Worm (Caenorhabditis elegans) whole organism, L4 larva: ENCODE measurements around the gene T26C12.2.
A peak's percentile ranks its signal among the peaks of the same experiment; 100 is the strongest.

Source experiments
- D1046.2 ChIP-seq: fragments of 200-800 bp; sonication (Bioruptor generic); IDR thresholded peaks from 2 replicates; pipeline ENCODE4 v1.3.6; 2022; ENCODE audit warnings: missing genetic modification characterization, missing compliant biosample characterization
- F10B5.3 ChIP-seq: sonication (generic microtip); optimal IDR thresholded peaks from 2 replicates; lab custom pipeline; 2016; ENCODE audit warnings: mild to moderate bottlenecking, missing genetic modification characterization, missing compliant biosample characterization
- F37D6.2 ChIP-seq: sonication (generic microtip); optimal IDR thresholded peaks from 2 replicates; lab custom pipeline; 2016; ENCODE audit warnings: mild to moderate bottlenecking, missing genetic modification characterization, missing compliant biosample characterization
- F44E2.7 ChIP-seq: fragments of 200-800 bp; sonication (Bioruptor generic); IDR thresholded peaks from 2 replicates; pipeline ENCODE4 v2.1.2; 2022; ENCODE audit warnings: missing genetic modification characterization, missing compliant biosample characterization
- F49E8.2 ChIP-seq: sonication (generic microtip); optimal IDR thresholded peaks from 2 replicates; lab custom pipeline; 2016; ENCODE audit warnings: missing compliant biosample characterization, mild to moderate bottlenecking, missing genetic modification characterization, borderline replicate concordance
- ZK337.2 ChIP-seq: fragments of 200-800 bp; sonication (Bioruptor generic); IDR thresholded peaks from 2 replicates; pipeline ENCODE4 v1.3.6; 2022; ENCODE audit warnings: missing genetic modification reagents, missing genetic modification characterization, missing compliant biosample characterization
- arid-1 ChIP-seq: fragments of 200-800 bp; sonication (Bioruptor generic); conservative IDR thresholded peaks from 2 replicates; pipeline ENCODE4 v1.3.6; 2022; ENCODE audit warnings: missing genetic modification reagents, missing genetic modification characterization, missing compliant biosample characterization
- ceh-28 ChIP-seq: fragments of 150-350 bp; optimal IDR thresholded peaks from 2 replicates; lab custom pipeline; 2014; ENCODE audit warnings: missing biosample characterization, missing genetic modification reagents, missing genetic modification characterization
- ces-1 ChIP-seq: fragments of 150-350 bp; sonication (generic microtip); optimal IDR thresholded peaks from 4 replicates; lab custom pipeline; 2014; ENCODE audit warnings: missing biosample characterization, missing genetic modification reagents, missing genetic modification characterization
- cey-2 ChIP-seq: sonication (generic microtip); optimal IDR thresholded peaks from 3 replicates; lab custom pipeline; 2017; ENCODE audit warnings: missing genetic modification characterization, mild to moderate bottlenecking, missing compliant biosample characterization, antibody characterized with exemption, borderline replicate concordance; ENCODE audit not compliant: insufficient read depth
- ctbp-1 ChIP-seq: fragments of 200-800 bp; sonication (Bioruptor generic); IDR thresholded peaks from 2 replicates; pipeline ENCODE4 v1.3.6; 2022; ENCODE audit warnings: missing genetic modification reagents, missing genetic modification characterization, missing compliant biosample characterization
- daf-16 ChIP-seq, 3 experiments: sonication (generic microtip); optimal IDR thresholded peaks; 2 replicates each; lab custom pipeline; 2016 to 2017; ENCODE audit warnings: missing genetic modification characterization in 3 of 3, missing genetic modification reagents in 3 of 3, mild to moderate bottlenecking in 2 of 3, missing compliant biosample characterization in 2 of 3, missing biosample characterization in 1 of 3, moderate library complexity in 1 of 3
- daf-8 ChIP-seq: fragments of 200-800 bp; sonication (Bioruptor generic); IDR thresholded peaks from 2 replicates; pipeline ENCODE4 v1.3.6; 2022; ENCODE audit warnings: missing genetic modification characterization, missing compliant biosample characterization
- dmd-6 ChIP-seq: fragments of 200-800 bp; sonication (Bioruptor generic); IDR thresholded peaks from 2 replicates; pipeline ENCODE4 v1.3.6; 2022; ENCODE audit warnings: missing genetic modification reagents, missing genetic modification characterization, missing compliant biosample characterization
- dpl-1 ChIP-seq: fragments of 150-350 bp; optimal IDR thresholded peaks from 2 replicates; lab custom pipeline; 2014; ENCODE audit warnings: missing biosample characterization, missing genetic modification reagents, missing genetic modification characterization
- duxl-1 ChIP-seq: sonication (generic microtip); optimal IDR thresholded peaks from 2 replicates; lab custom pipeline; 2016; ENCODE audit warnings: mild to moderate bottlenecking, missing genetic modification characterization, moderate library complexity, missing compliant biosample characterization; ENCODE audit not compliant: poor library complexity
- dve-1 ChIP-seq: sonication (generic microtip); optimal IDR thresholded peaks from 2 replicates; lab custom pipeline; 2017; ENCODE audit warnings: antibody characterized with exemption, mild to moderate bottlenecking, missing genetic modification characterization, missing compliant biosample characterization; ENCODE audit not compliant: insufficient read depth
- fkh-10 ChIP-seq: fragments of 150-350 bp; optimal IDR thresholded peaks from 2 replicates; lab custom pipeline; 2014; ENCODE audit warnings: missing biosample characterization, missing genetic modification reagents, missing genetic modification characterization
- hif-1 ChIP-seq, 2 experiments: sonication (generic microtip); optimal IDR thresholded peaks; 2 replicates each; lab custom pipeline; 2016 to 2017; ENCODE audit warnings: missing compliant biosample characterization in 2 of 2, missing genetic modification characterization in 2 of 2, missing genetic modification reagents in 2 of 2, missing genotype in 2 of 2, mild to moderate bottlenecking in 1 of 2
- hlh-11 ChIP-seq: fragments of 200-800 bp; sonication (Bioruptor generic); optimal IDR thresholded peaks from 2 replicates; lab custom pipeline; 2018; ENCODE audit warnings: mild to moderate bottlenecking, missing genetic modification characterization, missing compliant biosample characterization
- hmg-1.1 ChIP-seq: fragments of 200-800 bp; sonication (Bioruptor generic); IDR thresholded peaks from 2 replicates; pipeline ENCODE4 v1.3.6; 2022; ENCODE audit warnings: missing genetic modification reagents, missing genetic modification characterization, missing compliant biosample characterization
- lin-29 ChIP-seq: fragments of 200-800 bp; sonication (Bioruptor generic); IDR thresholded peaks from 2 replicates; pipeline ENCODE4 v1.3.6; 2022; ENCODE audit warnings: missing genetic modification reagents, missing genetic modification characterization, missing compliant biosample characterization
- lin-38 ChIP-seq: fragments of 200-800 bp; sonication (Bioruptor generic); IDR thresholded peaks from 2 replicates; pipeline ENCODE4 v1.3.6; 2022; ENCODE audit warnings: missing genetic modification reagents, missing genetic modification characterization, missing compliant biosample characterization
- lsy-2 ChIP-seq, 2 experiments: fragments of 150-350 bp in 1 of 2; sonication (generic microtip) in 1 of 2; optimal IDR thresholded peaks; 2 replicates each; lab custom pipeline; 2014 to 2017; ENCODE audit warnings: missing biosample characterization in 2 of 2, missing genetic modification characterization in 2 of 2
- madf-5 ChIP-seq, 2 experiments: fragments of 200-800 bp; sonication (Bioruptor generic); IDR thresholded peaks; 2 replicates each; pipeline ENCODE4 v1.3.6; 2022; ENCODE audit warnings: missing compliant biosample characterization in 2 of 2, missing genetic modification characterization in 2 of 2
- madf-9 ChIP-seq: fragments of 200-800 bp; sonication (Bioruptor generic); conservative IDR thresholded peaks from 2 replicates; pipeline ENCODE4 v1.3.6; 2022; ENCODE audit warnings: missing genetic modification reagents, missing genetic modification characterization, missing compliant biosample characterization
- mdl-1 ChIP-seq, 2 experiments: fragments of 150-350 bp in 1 of 2; sonication (generic microtip) in 1 of 2; optimal IDR thresholded peaks; 2 replicates each; lab custom pipeline; 2014 to 2017; ENCODE audit warnings: missing biosample characterization in 2 of 2, missing genetic modification characterization in 2 of 2
- mdt-29 ChIP-seq: fragments of 200-800 bp; sonication (Bioruptor generic); IDR thresholded peaks from 2 replicates; pipeline ENCODE4 v1.3.6; 2022; ENCODE audit warnings: missing genetic modification reagents, missing genetic modification characterization, missing compliant biosample characterization
- mep-1 ChIP-seq: fragments of 150-350 bp; sonication (generic microtip); optimal IDR thresholded peaks from 3 replicates; lab custom pipeline; 2014; ENCODE audit warnings: missing biosample characterization, missing genetic modification characterization
- mxl-3 ChIP-seq: fragments of 200-800 bp; sonication (Bioruptor generic); optimal IDR thresholded peaks from 2 replicates; lab custom pipeline; 2018; ENCODE audit warnings: mild to moderate bottlenecking, missing genetic modification characterization, missing compliant biosample characterization
- nhr-11 ChIP-seq: fragments of 150-350 bp; optimal IDR thresholded peaks from 2 replicates; lab custom pipeline; 2014; ENCODE audit warnings: missing biosample characterization, missing genetic modification characterization
- nhr-48 ChIP-seq: sonication (generic microtip); optimal IDR thresholded peaks from 2 replicates; lab custom pipeline; 2016; ENCODE audit warnings: mild to moderate bottlenecking, missing genetic modification characterization, missing compliant biosample characterization
- nhr-77 ChIP-seq: fragments of 150-350 bp; optimal IDR thresholded peaks from 2 replicates; lab custom pipeline; 2014; ENCODE audit warnings: missing biosample characterization, missing genetic modification characterization
- pha-4 ChIP-seq, 2 experiments: fragments of 150-350 bp in 1 of 2; fragments of 200-800 bp in 1 of 2; sonication (Bioruptor generic) in 1 of 2; IDR thresholded peaks in 1 of 2; optimal IDR thresholded peaks in 1 of 2; 2 replicates each; pipeline versions ENCODE4 v1.3.6 to Lab custom; 2014 to 2022; ENCODE audit warnings: missing genetic modification characterization in 2 of 2, missing genetic modification reagents in 2 of 2, missing biosample characterization in 1 of 2, missing compliant biosample characterization in 1 of 2
- rbr-2 ChIP-seq: sonication (generic microtip); optimal IDR thresholded peaks from 2 replicates; lab custom pipeline; 2016; ENCODE audit warnings: missing genotype, missing genetic modification characterization, missing compliant biosample characterization
- saeg-2 ChIP-seq: fragments of 200-800 bp; sonication (Bioruptor generic); IDR thresholded peaks from 2 replicates; pipeline ENCODE4 v1.3.6; 2022; ENCODE audit warnings: missing genetic modification reagents, missing genetic modification characterization, missing compliant biosample characterization
- set-16 ChIP-seq: fragments of 200-800 bp; sonication (Bioruptor generic); IDR thresholded peaks from 2 replicates; pipeline ENCODE4 v1.3.6; 2022; ENCODE audit warnings: missing genetic modification reagents, missing genetic modification characterization, missing compliant biosample characterization
- spr-1 ChIP-seq: sonication (generic microtip); optimal IDR thresholded peaks from 2 replicates; lab custom pipeline; 2016; ENCODE audit warnings: mild to moderate bottlenecking, missing genetic modification characterization, missing compliant biosample characterization
- spr-3 ChIP-seq: fragments of 200-800 bp; sonication (Bioruptor generic); optimal IDR thresholded peaks from 2 replicates; lab custom pipeline; 2018; ENCODE audit warnings: mild to moderate bottlenecking, missing genetic modification characterization, missing compliant biosample characterization
- tra-1 ChIP-seq: fragments of 200-800 bp; sonication (Bioruptor generic); IDR thresholded peaks from 2 replicates; pipeline ENCODE4 v1.3.6; 2022; ENCODE audit warnings: missing genetic modification reagents, missing genetic modification characterization, missing compliant biosample characterization
- unc-130 ChIP-seq: sonication (generic microtip); optimal IDR thresholded peaks from 2 replicates; lab custom pipeline; 2016; ENCODE audit warnings: missing genetic modification reagents, missing genetic modification characterization, missing compliant biosample characterization
- unc-62 ChIP-seq, 3 experiments: fragments of 150-350 bp in 1 of 3; sonication (generic microtip); optimal IDR thresholded peaks in 2 of 3; peaks in 1 of 3; 1 replicate in 1 of 3; 2 replicates in 2 of 3; lab custom pipeline; 2014 to 2017; ENCODE audit warnings: missing biosample characterization in 3 of 3, missing genetic modification characterization in 3 of 3, missing genetic modification reagents in 3 of 3, missing genotype in 1 of 3
- vab-7 ChIP-seq: fragments of 200-800 bp; sonication (Bioruptor generic); IDR thresholded peaks from 2 replicates; pipeline ENCODE4 v1.3.6; 2022; ENCODE audit warnings: missing genetic modification reagents, missing genetic modification characterization, missing compliant biosample characterization
- zfp-2 ChIP-seq: sonication (generic microtip); optimal IDR thresholded peaks from 2 replicates; lab custom pipeline; 2016; ENCODE audit warnings: mild to moderate bottlenecking, missing genetic modification characterization, missing compliant biosample characterization
- zfp-3 ChIP-seq: fragments of 200-800 bp; sonication (Bioruptor generic); conservative IDR thresholded peaks from 2 replicates; pipeline ENCODE4 v1.3.6; 2022; ENCODE audit warnings: missing genetic modification reagents, missing genetic modification characterization, missing compliant biosample characterization

The T26C12.2 gene

DNA sequence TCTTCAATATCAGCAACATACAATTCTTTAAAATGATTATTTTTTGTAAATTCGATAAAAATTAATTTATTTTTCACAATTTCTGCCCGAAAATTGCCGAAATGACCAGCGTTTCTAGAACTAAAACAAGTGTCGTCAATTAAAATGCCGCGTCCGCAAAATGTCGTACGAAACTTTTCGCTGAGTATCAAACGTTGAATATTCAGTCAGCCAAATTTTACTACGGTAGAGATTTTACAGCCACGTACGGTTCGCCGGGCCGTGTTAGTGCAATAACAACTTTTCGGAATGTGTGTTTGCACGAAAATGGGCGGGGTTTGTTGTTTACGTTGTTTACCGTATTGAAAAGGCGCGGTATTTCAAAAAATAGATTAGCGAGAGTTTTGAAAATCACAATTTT is 47.8 kb upstream of the T26C12.2 start (continued):
- TF ChIP-seq tra-1: peak; percentile 96
- peak; percentile 56 for TF ChIP-seq dpl-1
- TF ChIP-seq madf-9 (GFP tag; lab: Robert Waterston, UW): peak; percentile 82
- TF ChIP-seq vab-7 (GFP tag; lab: Robert Waterston, UW): peak; percentile 77
- TF ChIP-seq mxl-3 (GFP tag; lab: Kevin White, UChicago): peak; percentile 45
- peak; percentile 38 for TF ChIP-seq nhr-77 (tag; lab: Kevin White, UChicago)
- TF ChIP-seq unc-130 (GFP tag; lab: Kevin White, UChicago): peak; percentile 51
- peak; percentile 82 for TF ChIP-seq ZK337.2 (GFP tag; lab: Robert Waterston, UW)
- TF ChIP-seq zfp-2 (tag; lab: Kevin White, UChicago): peak; percentile 72
- peak; percentile 66 for TF ChIP-seq spr-1
- TF ChIP-seq lin-38: peak; percentile 98
- peak; percentile 67 for TF ChIP-seq F37D6.2 (tag; lab: Kevin White, UChicago)
- TF ChIP-seq mep-1 (tag; lab: Kevin White, UChicago): peak; percentile 20
- peak; percentile 96 for TF ChIP-seq mdt-29 (GFP tag; lab: Robert Waterston, UW)
- TF ChIP-seq F49E8.2 (tag; lab: Kevin White, UChicago): peak; percentile 22

DNA sequence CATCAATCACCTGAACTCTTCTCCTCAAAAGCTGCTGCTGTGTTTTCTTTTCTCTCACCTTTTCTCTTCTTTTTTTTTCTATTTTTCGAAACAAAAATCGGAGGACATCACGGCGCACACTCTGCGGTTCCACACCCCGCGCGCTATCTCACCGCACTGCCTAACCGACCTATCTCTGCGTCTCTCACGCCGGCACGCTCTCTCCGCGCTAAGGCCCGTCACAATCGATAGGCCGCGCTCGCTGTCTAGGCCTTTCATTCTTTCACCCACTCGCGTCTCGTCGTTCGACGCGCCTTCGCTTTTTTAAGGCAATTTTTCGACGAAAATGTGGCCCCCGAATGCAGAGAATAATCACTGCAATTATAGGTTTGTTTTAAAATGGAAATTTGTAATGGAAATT is 45.7 kb upstream of the T26C12.2 start, which contains the start of gene zip-11:
Gene zip-11 (plus strand): TSS at position 34 of the 400 bp plus-strand sequence.
- TF ChIP-seq daf-16 (GFP tag; optimal IDR thresholded peaks at IDR 0.05; lab: Kevin White, UChicago) (peak in 1 of 2 experiments; percentile 54), daf-16 (tag; optimal IDR thresholded peaks at IDR 0.05; lab: Kevin White, UChicago) (no peak), pha-4 (GFP tag; IDR thresholded peaks at IDR 0.05; lab: Robert Waterston, UW) (no peak), pha-4 (tag; optimal IDR thresholded peaks at IDR 0.05; lab: Kevin White, UChicago) (no peak), F37D6.2 (tag; lab: Kevin White, UChicago) (peak; percentile 21), hmg-1.1 (GFP tag; lab: Robert Waterston, UW) (peak; percentile 82), unc-130 (GFP tag; lab: Kevin White, UChicago) (no peak), arid-1 (GFP tag; lab: Robert Waterston, UW) (peak; percentile 54; the same call in 1 of the 2 replicates), unc-62 (GFP tag; optimal IDR thresholded peaks at IDR 0.05 in 1 of 2; lab: Kevin White, UChicago) (peak in 1 of 2 experiments; percentile 63), unc-62 (tag; optimal IDR thresholded peaks at IDR 0.05; lab: Kevin White, UChicago) (no peak), zfp-3 (GFP tag; lab: Robert Waterston, UW) (no peak), nhr-48 (tag; lab: Kevin White, UChicago) (peak; percentile 62), mdl-1 (tag; optimal IDR thresholded peaks at IDR 0.05; lab: Kevin White, UChicago) (peak in 1 of 2 experiments; percentile 52), set-16 (GFP tag; lab: Robert Waterston, UW) (peak; percentile 92), lin-38 (peak; percentile 76), cey-2 (tag; lab: Kevin White, UChicago) (no peak), duxl-1 (tag; lab: Kevin White, UChicago) (peak; percentile 51), F44E2.7 (GFP tag; lab: Robert Waterston, UW) (0 out of 2 replicates have a peak, but pooled peaks have one; percentile 10), ctbp-1 (GFP tag; lab: Robert Waterston, UW) (peak; percentile 56; the same call in 1 of the 2 replicates), spr-1 (peak; percentile 97), spr-3 (GFP tag; lab: Kevin White, UChicago) (peak; percentile 100), nhr-11 (tag; lab: Kevin White, UChicago) (peak; percentile 38), saeg-2 (GFP tag; lab: Robert Waterston, UW) (no peak), fkh-10 (no peak), ceh-28 (tag; lab: Kevin White, UChicago) (no peak), dmd-6 (GFP tag; lab: Robert Waterston, UW) (peak; percentile 31; the same call in 1 of the 2 replicates), lsy-2 (tag; optimal IDR thresholded peaks at IDR 0.05; lab: Kevin White, UChicago) (peak in 1 of 2 experiments; percentile 77), nhr-77 (tag; lab: Kevin White, UChicago) (no peak), hlh-11 (tag; lab: Kevin White, UChicago) (peak; percentile 82), rbr-2 (tag; lab: Kevin White, UChicago) (peak; percentile 71), lin-29 (GFP tag; lab: Robert Waterston, UW) (peak; percentile 71; the same call in 1 of the 2 replicates), ces-1 (GFP tag; lab: Kevin White, UChicago) (no peak), hif-1 (tag; optimal IDR thresholded peaks at IDR 0.05; lab: Kevin White, UChicago) (peak in 1 of 2 experiments; percentile 55), F10B5.3 (tag; lab: Kevin White, UChicago) (no peak), daf-8 (no peak), dve-1 (tag; lab: Kevin White, UChicago) (peak; percentile 33), madf-5 (GFP tag; IDR thresholded peaks at IDR 0.05; lab: Robert Waterston, UW) (no peak), D1046.2 (0 out of 2 replicates have a peak, but pooled peaks have one; percentile 62), mxl-3 (GFP tag; lab: Kevin White, UChicago) (peak; percentile 81)
